Fruit fly (Drosophila melanogaster) whole organism, embryonic: ENCODE data around the gene ND-39.

Source experiments
- Atf6 ChIP-seq: fragments of 200-800 bp; sonication (Bioruptor generic); IDR thresholded peaks from 2 replicates; pipeline ENCODE4 v1.3.6; 2022; ENCODE audit warnings: missing biosample characterization, missing genetic modification characterization
- C15 ChIP-seq: fragments of 200-800 bp; sonication (Bioruptor generic); IDR thresholded peaks from 3 replicates; pipeline ENCODE4 v1.3.6; 2022; ENCODE audit warnings: missing biosample characterization, missing genetic modification characterization
- CG12155 ChIP-seq: fragments of 200-800 bp; sonication (Bioruptor generic); optimal IDR thresholded peaks from 3 replicates; lab custom pipeline; 2016; ENCODE audit warnings: missing biosample characterization, missing genetic modification characterization
- CG1647 ChIP-seq: fragments of 200-800 bp; sonication (Bioruptor generic); optimal IDR thresholded peaks from 3 replicates; lab custom pipeline; 2016; ENCODE audit warnings: missing biosample characterization, missing genetic modification characterization
- CG17359 ChIP-seq: fragments of 200-800 bp; sonication (Bioruptor generic); optimal IDR thresholded peaks from 3 replicates; lab custom pipeline; 2018; ENCODE audit warnings: missing biosample characterization, mild to moderate bottlenecking, missing genetic modification characterization, moderate library complexity
- CG43689 ChIP-seq: fragments of 200-800 bp; sonication (Bioruptor generic); IDR thresholded peaks from 2 replicates; pipeline ENCODE4 v1.3.6; 2022; ENCODE audit warnings: missing biosample characterization, missing genetic modification characterization
- CG5180 ChIP-seq: fragments of 200-800 bp; sonication (Bioruptor generic); optimal IDR thresholded peaks from 3 replicates; lab custom pipeline; 2017; ENCODE audit warnings: missing biosample characterization, missing genetic modification characterization, mild to moderate bottlenecking, moderate library complexity, missing genetic modification reagents
- CG6765 ChIP-seq: fragments of 200-800 bp; sonication (Bioruptor generic); optimal IDR thresholded peaks from 3 replicates; lab custom pipeline; 2017; ENCODE audit warnings: missing biosample characterization, mild to moderate bottlenecking, missing genetic modification characterization
- CG7745 ChIP-seq: fragments of 200-800 bp; sonication (Bioruptor generic); optimal IDR thresholded peaks from 2 replicates; lab custom pipeline; 2018; ENCODE audit warnings: missing biosample characterization, mild to moderate bottlenecking, missing genetic modification characterization, moderate library complexity
- CG7963 ChIP-seq: fragments of 200-800 bp; sonication (Bioruptor generic); IDR thresholded peaks from 3 replicates; pipeline ENCODE4 v1.3.6; 2022; ENCODE audit warnings: missing biosample characterization, missing genetic modification characterization; ENCODE audit not compliant: partially characterized antibody
- CG9437 ChIP-seq: fragments of 200-800 bp; sonication (Bioruptor generic); optimal IDR thresholded peaks from 2 replicates; lab custom pipeline; 2018; ENCODE audit warnings: missing biosample characterization, mild to moderate bottlenecking, missing genetic modification characterization
- CG9609 ChIP-seq: fragments of 200-800 bp; sonication (Bioruptor generic); optimal IDR thresholded peaks from 3 replicates; lab custom pipeline; 2016; ENCODE audit warnings: missing biosample characterization, missing genetic modification characterization
- CG9797 ChIP-seq: fragments of 200-800 bp; sonication (Bioruptor generic); optimal IDR thresholded peaks from 3 replicates; lab custom pipeline; 2018; ENCODE audit warnings: missing biosample characterization, mild to moderate bottlenecking, missing genetic modification characterization
- Dad ChIP-seq: fragments of 200-800 bp; sonication (Bioruptor generic); optimal IDR thresholded peaks from 3 replicates; lab custom pipeline; 2016; ENCODE audit warnings: missing biosample characterization, missing genetic modification characterization
- Drgx ChIP-seq: fragments of 200-800 bp; sonication (Bioruptor generic); IDR thresholded peaks from 2 replicates; pipeline ENCODE4 v1.3.6; 2022; ENCODE audit warnings: missing biosample characterization, missing genetic modification characterization
- E2f1 ChIP-seq: fragments of 200-800 bp; sonication (Bioruptor generic); IDR thresholded peaks from 2 replicates; pipeline ENCODE4 v1.3.6; 2022; ENCODE audit warnings: missing biosample characterization, missing genetic modification characterization
- Hand ChIP-seq: fragments of 200-800 bp; sonication (Bioruptor generic); optimal IDR thresholded peaks from 2 replicates; lab custom pipeline; 2017; ENCODE audit warnings: mild to moderate bottlenecking, missing biosample characterization, missing genetic modification reagents, missing genetic modification characterization
- Mrtf ChIP-seq: fragments of 200-800 bp; sonication (Bioruptor generic); IDR thresholded peaks from 3 replicates; pipeline ENCODE4 v1.3.6; 2022; ENCODE audit warnings: missing biosample characterization, missing genetic modification characterization
- Oaz ChIP-seq: fragments of 200-800 bp; sonication (Bioruptor generic); IDR thresholded peaks from 2 replicates; pipeline ENCODE4 v1.3.6; 2022; ENCODE audit warnings: missing biosample characterization, missing genetic modification characterization
- Poxn ChIP-seq: fragments of 200-800 bp; sonication (Bioruptor generic); IDR thresholded peaks from 2 replicates; pipeline ENCODE4 v1.3.6; 2022; ENCODE audit warnings: missing biosample characterization, missing genetic modification characterization
- Spps ChIP-seq: fragments of 200-800 bp; sonication (Bioruptor generic); optimal IDR thresholded peaks from 2 replicates; lab custom pipeline; 2018; ENCODE audit warnings: missing biosample characterization, mild to moderate bottlenecking, missing genetic modification characterization
- Stat92E ChIP-seq, 3 experiments: fragments of >200 bp in 2 of 3; fragments of 200-800 bp in 1 of 3; sonication (Bioruptor generic) in 1 of 3; optimal IDR thresholded peaks; 2 replicates each; lab custom pipeline; 2017 to 2019; ENCODE audit warnings: missing biosample characterization in 3 of 3, missing genetic modification characterization in 3 of 3, mild to moderate bottlenecking in 1 of 3, moderate library complexity in 1 of 3
- abd-A ChIP-seq: fragments of 200-800 bp; sonication (Bioruptor generic); optimal IDR thresholded peaks from 3 replicates; lab custom pipeline; 2019; ENCODE audit warnings: missing biosample characterization, mild to moderate bottlenecking, missing genetic modification characterization, moderate library complexity
- ap ChIP-seq: fragments of 200-800 bp; sonication (Bioruptor generic); IDR thresholded peaks from 2 replicates; pipeline ENCODE4 v1.3.6; 2022; ENCODE audit warnings: missing biosample characterization, missing genetic modification characterization
- chif ChIP-seq, 2 experiments: fragments of 200-800 bp; sonication (Bioruptor generic); optimal IDR thresholded peaks; 3 replicates each; lab custom pipeline; 2016; ENCODE audit warnings: missing biosample characterization in 2 of 2, missing genetic modification characterization in 2 of 2
- crc ChIP-seq: fragments of 200-800 bp; sonication (Bioruptor generic); optimal IDR thresholded peaks from 2 replicates; lab custom pipeline; 2016; ENCODE audit warnings: missing biosample characterization, missing genetic modification characterization
- cwo ChIP-seq: fragments of 200-800 bp; sonication (Bioruptor generic); optimal IDR thresholded peaks from 3 replicates; lab custom pipeline; 2017; ENCODE audit warnings: missing biosample characterization, missing genetic modification characterization, mild to moderate bottlenecking, moderate library complexity, missing genetic modification reagents
- danr ChIP-seq: fragments of 200-800 bp; sonication (Bioruptor generic); IDR thresholded peaks from 2 replicates; pipeline ENCODE4 v1.3.6; 2022; ENCODE audit warnings: missing biosample characterization, missing genetic modification characterization
- dimm ChIP-seq: fragments of 200-800 bp; sonication (Bioruptor generic); IDR thresholded peaks from 2 replicates; pipeline ENCODE4 v1.3.6; 2022; ENCODE audit warnings: missing biosample characterization, missing genetic modification characterization
- dysf ChIP-seq: fragments of 200-800 bp; sonication (Bioruptor generic); IDR thresholded peaks from 3 replicates; pipeline ENCODE4 v1.3.6; 2022; ENCODE audit warnings: missing biosample characterization, missing genetic modification characterization
- fru ChIP-seq: fragments of >200 bp; optimal IDR thresholded peaks from 2 replicates; lab custom pipeline; 2017
- fu2 ChIP-seq: fragments of 200-800 bp; sonication (Bioruptor generic); optimal IDR thresholded peaks from 2 replicates; lab custom pipeline; 2016; ENCODE audit warnings: missing biosample characterization, missing genetic modification characterization
- gsb ChIP-seq: fragments of 200-800 bp; sonication (Bioruptor generic); IDR thresholded peaks from 2 replicates; pipeline ENCODE4 v1.3.6; 2022; ENCODE audit warnings: missing biosample characterization, missing genetic modification characterization
- h ChIP-seq: fragments of >200 bp; optimal IDR thresholded peaks from 2 replicates; lab custom pipeline; 2017
- hb ChIP-seq: fragments of 200-800 bp; sonication (Bioruptor generic); IDR thresholded peaks from 3 replicates; pipeline ENCODE4 v1.3.6; 2022; ENCODE audit warnings: missing biosample characterization, missing genetic modification characterization; ENCODE audit not compliant: partially characterized antibody
- ind ChIP-seq: fragments of 200-800 bp; sonication (Bioruptor generic); optimal IDR thresholded peaks from 3 replicates; lab custom pipeline; 2016; ENCODE audit warnings: missing biosample characterization, missing genetic modification characterization
- kay ChIP-seq: fragments of 200-800 bp; sonication (Bioruptor generic); optimal IDR thresholded peaks from 2 replicates; lab custom pipeline; 2016; ENCODE audit warnings: missing biosample characterization, missing genetic modification characterization
- klu ChIP-seq: fragments of 200-800 bp; sonication (Bioruptor generic); IDR thresholded peaks from 2 replicates; pipeline ENCODE4 v1.3.6; 2022; ENCODE audit warnings: missing biosample characterization, missing genetic modification characterization
- knrl ChIP-seq: fragments of 200-800 bp; sonication (Bioruptor generic); IDR thresholded peaks from 3 replicates; pipeline ENCODE4 v1.3.6; 2022; ENCODE audit warnings: missing biosample characterization, missing genetic modification characterization; ENCODE audit not compliant: partially characterized antibody
- lilli ChIP-seq: fragments of 200-800 bp; sonication (Bioruptor generic); optimal IDR thresholded peaks from 3 replicates; lab custom pipeline; 2016; ENCODE audit warnings: missing biosample characterization, missing genetic modification characterization
- maf-S ChIP-seq: fragments of 200-800 bp; sonication (Bioruptor generic); optimal IDR thresholded peaks from 2 replicates; lab custom pipeline; 2016; ENCODE audit warnings: missing biosample characterization, missing genetic modification characterization
- nom ChIP-seq: fragments of 200-800 bp; sonication (Bioruptor generic); optimal IDR thresholded peaks from 2 replicates; lab custom pipeline; 2017; ENCODE audit warnings: missing biosample characterization, missing genetic modification characterization, mild to moderate bottlenecking, moderate library complexity, missing genetic modification reagents
- pnt ChIP-seq: fragments of 200-800 bp; sonication (Bioruptor generic); optimal IDR thresholded peaks from 3 replicates; lab custom pipeline; 2016; ENCODE audit warnings: missing biosample characterization, missing genetic modification characterization
- pzg ChIP-seq: fragments of 200-800 bp; sonication (Bioruptor generic); optimal IDR thresholded peaks from 3 replicates; lab custom pipeline; 2018; ENCODE audit warnings: missing biosample characterization, mild to moderate bottlenecking, missing genetic modification characterization, moderate library complexity
- sens ChIP-seq: fragments of 200-800 bp; sonication (Bioruptor generic); peaks from one replicate; lab custom pipeline; 2016; ENCODE audit warnings: missing biosample characterization, missing genetic modification characterization
- sna ChIP-seq: fragments of 200-800 bp; sonication (Bioruptor generic); IDR thresholded peaks from 2 replicates; pipeline ENCODE4 v1.3.6; 2022; ENCODE audit warnings: missing biosample characterization, missing genetic modification characterization; ENCODE audit not compliant: partially characterized antibody
- so ChIP-seq: fragments of 200-800 bp; sonication (Bioruptor generic); IDR thresholded peaks from 3 replicates; pipeline ENCODE4 v1.3.6; 2022; ENCODE audit warnings: missing biosample characterization, missing genetic modification characterization
- trem ChIP-seq: fragments of 200-800 bp; optimal IDR thresholded peaks from 3 replicates; lab custom pipeline; 2019; ENCODE audit warnings: missing biosample characterization, mild to moderate bottlenecking, missing genetic modification characterization, moderate library complexity
- wdn ChIP-seq: fragments of 200-800 bp; sonication (Bioruptor generic); IDR thresholded peaks from 2 replicates; pipeline ENCODE4 v1.3.6; 2022; ENCODE audit warnings: missing biosample characterization, missing genetic modification characterization

Gene ND-39

dm6 chr3L:20540182-20540974 lies 48.5 kb downstream of the ND-39 start, which contains the start of gene Rcd2 (continued):
- no peak for TF ChIP-seq Poxn
- peak; percentile 35 for TF ChIP-seq CG9609 (GFP tag; lab: Kevin White, UChicago)
- no peak for TF ChIP-seq CG1647 (GFP tag; lab: Kevin White, UChicago)
- peak; percentile 71 for TF ChIP-seq CG5180 (GFP tag; lab: Kevin White, UChicago)
- peak; percentile 21 for TF ChIP-seq Spps
- TF ChIP-seq Dad: no peak
- TF ChIP-seq knrl: peak; percentile 86
- peak; percentile 89 for TF ChIP-seq CG6765 (GFP tag; lab: Kevin White, UChicago)
- peak; percentile 57; the same call in 1 of the 3 replicates for TF ChIP-seq Mrtf
- TF ChIP-seq fru (lab: Kevin White, UChicago): no peak
- TF ChIP-seq CG7963: peak; percentile 64
- TF ChIP-seq dysf (GFP tag; lab: Robert Waterston, UW): peak; percentile 87
- peak; percentile 84 for TF ChIP-seq Hand (GFP tag; lab: Kevin White, UChicago)
- peak; percentile 38 for TF ChIP-seq CG12155 (GFP tag; lab: Kevin White, UChicago)
- TF ChIP-seq so (GFP tag; lab: Robert Waterston, UW): peak; percentile 82
- TF ChIP-seq CG9437 (GFP tag; lab: Kevin White, UChicago): peak; percentile 80
- TF ChIP-seq sna (GFP tag; lab: Robert Waterston, UW): peak; percentile 91
- peak; percentile 68 for TF ChIP-seq fu2 (GFP tag; lab: Kevin White, UChicago)
- TF ChIP-seq cwo (GFP tag; lab: Kevin White, UChicago): peak; percentile 85
- no peak for TF ChIP-seq CG7745
- no peak for TF ChIP-seq h (lab: Kevin White, UChicago)
- TF ChIP-seq Oaz: peak; percentile 68
- TF ChIP-seq CG43689: no peak
- TF ChIP-seq wdn (GFP tag; lab: Robert Waterston, UW): peak; percentile 31; the same call in 1 of the 2 replicates
- TF ChIP-seq hb: peak; percentile 77
- TF ChIP-seq chif (GFP tag; optimal IDR thresholded peaks at IDR 0.05; lab: Kevin White, UChicago): peak in 1 of 2 experiments; percentile 47
- TF ChIP-seq gsb (GFP tag; lab: Robert Waterston, UW): peak; percentile 31; the same call in 1 of the 2 replicates
- no peak for TF ChIP-seq dimm (GFP tag; lab: Robert Waterston, UW)
- 0 out of 3 replicates have a peak, but pooled peaks have one; percentile 28 for TF ChIP-seq C15 (GFP tag; lab: Robert Waterston, UW)
- peak; percentile 86 for TF ChIP-seq Atf6 (GFP tag; lab: Robert Waterston, UW)
- peak; percentile 57 for TF ChIP-seq pzg
- peak; percentile 55 for TF ChIP-seq maf-S
- peak; percentile 94 for TF ChIP-seq sens (GFP tag; lab: Kevin White, UChicago)
- peak; percentile 78 for TF ChIP-seq Drgx (GFP tag; lab: Robert Waterston, UW)
- no peak for TF ChIP-seq CG9797
- TF ChIP-seq klu (GFP tag; lab: Robert Waterston, UW): peak; percentile 64
- peak; percentile 39 for TF ChIP-seq trem (tag; lab: Kevin White, UChicago)
- peak; percentile 69 for TF ChIP-seq lilli
- peak; percentile 76; the same call in 1 of the 2 replicates for TF ChIP-seq E2f1 (GFP tag; lab: Robert Waterston, UW)
- TF ChIP-seq CG17359 (tag; lab: Kevin White, UChicago): peak; percentile 84
- TF ChIP-seq nom: peak; percentile 44
- peak; percentile 57; the same call in 1 of the 2 replicates for TF ChIP-seq danr (GFP tag; lab: Robert Waterston, UW)
- TF ChIP-seq ap (GFP tag; lab: Robert Waterston, UW): no peak
- peak; percentile 44 for TF ChIP-seq kay (GFP tag; lab: Kevin White, UChicago)
- TF ChIP-seq crc (GFP tag; lab: Kevin White, UChicago): peak; percentile 44
- peak; percentile 71 for TF ChIP-seq ind (GFP tag; lab: Kevin White, UChicago)
- TF ChIP-seq Stat92E (GFP tag; optimal IDR thresholded peaks at IDR 0.05; lab: Kevin White, UChicago): peak in 1 of 3 experiments; percentile 12
- TF ChIP-seq pnt: no peak
- TF ChIP-seq abd-A (tag; lab: Kevin White, UChicago): peak; percentile 94
